Fruit fly (Drosophila melanogaster) whole organism, larva: ENCODE results near the gene CG33060.

Source experiments
- noc ChIP-seq: fragments of 200-800 bp; sonication (Bioruptor generic); optimal IDR thresholded peaks from 3 replicates; lab custom pipeline; 2019; ENCODE audit warnings: missing biosample characterization, mild to moderate bottlenecking, missing genetic modification characterization, moderate library complexity

Gene CG33060

dm6 chr3L:16309972-16310371 is 20.9 kb upstream of the CG33060 start:
- TF ChIP-seq noc, result peak; percentile 61

- no peak for TF ChIP-seq noc
Observed at dm6 chr3L:16313985-16314384, 16.9 kb upstream of the CG33060 start, which contains the start of gene CG13062. Gene CG13062 (plus strand): TSS chr3L:16314285.

DNA sequence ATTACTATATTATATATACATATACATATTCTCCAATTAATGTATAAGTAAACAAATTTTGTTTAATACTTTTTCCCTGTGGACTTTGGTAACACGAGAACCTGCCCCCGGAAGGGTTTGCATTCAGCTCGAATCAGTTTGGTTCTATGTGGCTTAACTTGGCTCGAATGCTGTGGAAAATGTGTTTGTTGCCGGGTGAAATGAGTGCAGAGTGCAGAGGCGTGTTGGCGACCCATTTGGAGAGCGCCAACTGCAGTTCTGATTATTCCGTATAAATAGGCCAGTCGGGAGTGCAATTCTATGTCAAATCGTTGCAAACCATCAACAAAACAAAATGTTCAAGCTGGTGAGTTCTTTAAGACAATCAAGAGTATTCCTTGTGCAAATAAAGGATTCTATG is 13.1 kb upstream of the CG33060 start, which contains the start of gene Nplp3:
Gene Nplp3 (plus strand): TSS at position 301 of the 400 bp plus-strand sequence.
- no peak for TF ChIP-seq noc

DNA sequence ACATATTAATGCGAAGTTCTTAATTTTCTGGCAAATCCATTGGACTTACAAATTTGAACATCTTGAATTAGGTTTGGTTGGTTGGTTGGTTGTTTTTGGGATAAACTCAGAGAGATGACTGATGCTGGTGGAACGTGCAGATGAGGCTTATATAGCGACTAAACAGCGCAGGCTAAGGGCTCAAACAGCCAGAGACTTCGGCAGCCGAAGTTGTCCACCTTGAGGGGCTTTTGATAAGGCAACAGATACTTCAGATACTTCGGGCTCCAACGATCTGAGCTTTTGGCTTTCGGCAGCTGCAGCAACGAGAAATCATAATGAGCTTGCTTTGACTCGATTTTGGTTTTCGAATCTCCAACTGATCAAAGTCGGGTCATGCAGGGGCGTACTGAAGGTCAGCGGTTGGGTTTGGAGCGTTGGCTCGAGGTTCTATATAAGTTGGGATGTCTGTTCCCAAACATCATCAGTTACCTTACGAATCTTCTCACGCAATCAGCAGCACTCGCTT is 11.4 kb upstream of the CG33060 start, which contains the start of the genes CG13041 and CG13060:
Gene CG13041 (minus strand): TSS at position 128 of the 508 bp plus-strand sequence.
Gene CG13060 (plus strand): TSS at position 458 of the 508 bp plus-strand sequence.
- no peak for TF ChIP-seq noc

DNA sequence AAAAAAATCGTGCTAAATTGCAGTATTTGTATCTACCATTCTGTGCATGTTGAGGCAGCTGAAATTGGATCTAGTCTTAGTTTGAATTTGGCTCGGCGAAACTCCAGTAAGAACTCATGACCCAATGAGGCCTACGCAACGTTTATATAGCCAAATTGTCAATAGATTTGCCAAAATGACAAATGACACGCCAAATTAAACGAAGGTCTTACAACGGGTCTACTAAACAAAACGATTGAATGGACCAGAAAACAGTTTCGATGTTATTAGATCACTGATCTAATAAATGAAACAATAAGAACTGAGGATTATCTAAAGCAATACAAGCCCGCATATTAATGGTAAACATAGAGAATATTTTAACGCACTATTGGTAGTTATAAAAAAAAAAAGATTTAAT is 9.7 kb upstream of the CG33060 start, which contains the start of gene CG42718:
Gene CG42718 (minus strand): TSS at position 101 of the 400 bp plus-strand sequence.
- no peak for TF ChIP-seq noc

dm6 chr3L:16323372-16323771 is 7.5 kb upstream of the CG33060 start, which contains the start of gene CG13059:
Gene CG13059 (plus strand): TSS chr3L:16323672.
- no peak for TF ChIP-seq noc

- no peak for TF ChIP-seq noc
Observed at dm6 chr3L:16326657-16327056, 4.2 kb upstream of the CG33060 start, which contains the start of the genes CG13040 and CG13039. Gene CG13040 (minus strand): TSS chr3L:16326757. Gene CG13039 (minus strand): TSS chr3L:16326762.

- TF ChIP-seq noc, result no peak
Observed at dm6 chr3L:16327776-16328175, 3.1 kb upstream of the CG33060 start, which contains the start of gene CG13038. Gene CG13038 (minus strand): TSS chr3L:16327893.

DNA sequence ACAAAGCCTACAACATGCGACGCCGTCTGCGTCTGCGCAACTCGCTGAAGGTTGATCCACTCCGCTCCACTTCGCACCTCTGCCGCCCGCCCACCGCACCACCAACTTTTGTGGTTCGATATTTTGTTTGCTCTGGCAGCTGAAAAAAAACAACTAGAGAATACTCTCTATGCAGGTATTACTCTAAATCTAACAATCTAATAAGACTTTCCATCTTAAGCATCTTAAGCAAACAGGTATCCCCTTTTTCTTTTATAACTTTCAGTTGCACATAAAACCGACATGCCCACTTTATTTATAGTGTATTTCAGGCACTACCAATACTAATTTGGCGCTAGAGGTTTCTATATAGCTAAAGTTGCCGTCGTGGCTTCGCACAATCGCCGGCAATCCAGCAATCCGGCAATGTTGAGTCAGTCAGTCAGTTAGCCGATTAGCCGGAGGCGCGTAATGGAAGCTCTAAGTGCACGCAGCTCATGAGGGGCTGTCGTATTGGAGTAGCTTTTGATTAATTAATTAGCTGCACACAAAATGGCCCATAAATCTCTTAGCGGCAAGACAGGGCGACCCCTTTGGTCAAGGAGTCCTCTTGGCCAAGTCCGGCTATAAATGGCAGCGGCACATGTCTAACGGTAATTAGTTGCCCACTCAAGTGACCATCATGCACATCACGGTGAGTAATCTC is 2.5 kb upstream of the CG33060 start, which contains the start of gene CG13058:
Gene CG13058 (plus strand): TSS at position 635 of the 685 bp plus-strand sequence.
- TF ChIP-seq noc, result peak; percentile 75

dm6 chr3L:16329495-16329894 is 1.3 kb upstream of the CG33060 start, which contains the start of gene CG33061:
Gene CG33061 (plus strand): TSS chr3L:16329795.
- no peak for TF ChIP-seq noc

DNA sequence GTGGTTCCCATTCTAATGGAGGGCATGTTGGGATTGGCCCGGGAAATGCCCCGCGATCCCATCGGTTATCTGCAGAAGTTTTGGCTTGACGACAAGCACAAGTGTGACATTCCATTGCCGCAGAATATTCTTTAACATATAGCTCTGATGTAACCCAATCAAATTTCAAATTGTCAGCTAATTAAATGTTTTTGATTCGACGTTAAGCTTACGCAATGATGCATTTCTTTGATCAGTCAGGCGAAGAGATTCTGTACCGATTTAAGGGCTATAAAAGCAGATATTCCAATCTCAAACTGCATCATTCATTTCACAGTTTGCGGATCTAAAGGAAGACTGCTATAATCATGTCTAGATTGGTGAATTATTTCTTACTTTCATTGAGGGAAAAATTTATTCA is 793 bp downstream of the CG33060 start, which contains the start of gene retinin:
Gene retinin (plus strand): TSS at position 301 of the 400 bp plus-strand sequence.
- TF ChIP-seq noc, result no peak

DNA sequence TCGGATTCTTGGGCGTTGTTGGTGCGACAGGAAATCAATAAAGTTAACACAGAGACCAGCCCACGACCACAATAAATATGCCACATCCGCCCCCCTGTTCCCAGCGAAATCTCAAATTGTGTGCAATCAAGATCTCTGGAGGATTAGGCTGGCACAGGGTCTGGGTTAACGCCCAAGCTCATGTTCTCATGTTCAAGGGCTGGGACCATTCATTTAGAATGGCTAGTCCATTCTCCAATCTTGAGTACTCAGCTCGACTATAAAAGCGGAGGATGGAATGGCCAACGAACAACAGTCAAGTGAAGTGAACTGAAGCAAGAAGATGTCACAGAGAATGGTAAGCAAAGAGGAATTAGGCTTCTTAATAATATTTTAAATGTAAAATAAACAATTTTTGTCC is 2.2 kb downstream of the CG33060 start, which contains the start of gene CG13056:
Gene CG13056 (plus strand): TSS at position 301 of the 400 bp plus-strand sequence.
- TF ChIP-seq noc, result no peak

DNA sequence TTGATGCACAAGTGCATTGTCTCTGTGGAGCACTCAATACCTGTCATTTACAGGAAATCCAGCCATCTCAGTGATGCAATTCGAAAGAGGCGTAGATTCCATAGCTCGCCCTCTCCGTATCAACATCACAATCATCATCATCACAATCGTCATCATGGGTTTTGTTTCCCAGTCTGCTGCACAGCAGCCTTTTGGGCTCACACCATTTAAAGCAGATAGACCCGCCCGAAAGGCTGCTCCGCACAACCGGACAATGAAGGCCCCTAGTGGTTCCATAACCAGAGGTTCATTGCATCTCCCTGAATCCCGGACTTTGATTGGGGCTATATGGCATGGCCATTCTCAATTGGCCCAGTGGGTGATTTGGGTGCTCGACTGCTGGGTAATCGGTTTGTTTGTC is 4.0 kb downstream of the CG33060 start:
- no peak for TF ChIP-seq noc

- no peak for TF ChIP-seq noc
Observed at dm6 chr3L:16337739-16338138, 6.9 kb downstream of the CG33060 start.

DNA sequence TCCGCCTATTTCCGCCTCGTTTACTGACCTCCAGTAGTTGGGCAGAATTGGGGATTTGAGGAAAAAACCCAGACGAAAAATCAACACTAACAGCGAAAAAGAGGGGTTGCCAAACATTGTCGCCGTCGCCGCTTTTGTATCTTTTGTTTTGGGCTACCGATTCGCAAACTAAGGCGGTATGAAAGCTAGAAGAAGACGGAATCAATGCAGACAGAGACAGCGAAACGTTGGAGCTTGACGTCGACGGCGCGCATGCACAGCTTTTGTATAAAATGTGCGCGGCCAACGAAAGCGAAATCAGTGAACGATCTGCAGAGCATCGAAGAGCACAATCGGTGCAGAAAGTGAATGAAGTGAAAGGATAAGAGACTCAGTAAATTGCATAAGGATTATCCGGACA is 7.9 kb downstream of the CG33060 start, which contains the start of gene CG4998:
Gene CG4998 (plus strand): TSS at position 301 of the 400 bp plus-strand sequence.
- no peak for TF ChIP-seq noc

DNA sequence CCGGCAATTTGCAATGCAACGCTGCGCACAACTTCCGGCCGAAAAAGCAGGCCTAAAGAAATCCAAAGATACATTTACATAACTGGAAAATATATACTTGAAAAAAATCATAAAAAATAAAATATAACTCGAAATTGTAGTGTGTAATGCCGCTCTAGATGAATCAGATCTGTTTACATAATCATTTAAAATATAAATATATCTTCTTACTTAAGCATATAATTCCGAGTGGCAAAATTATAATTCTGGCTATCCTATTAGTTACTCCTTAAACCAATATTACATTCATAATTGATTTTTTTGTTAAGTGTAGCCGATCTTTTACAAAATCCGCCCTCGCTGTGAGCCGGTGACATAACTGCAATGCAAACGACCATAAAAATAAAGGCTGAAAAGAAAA is 8.6 kb downstream of the CG33060 start:
- no peak for TF ChIP-seq noc

DNA sequence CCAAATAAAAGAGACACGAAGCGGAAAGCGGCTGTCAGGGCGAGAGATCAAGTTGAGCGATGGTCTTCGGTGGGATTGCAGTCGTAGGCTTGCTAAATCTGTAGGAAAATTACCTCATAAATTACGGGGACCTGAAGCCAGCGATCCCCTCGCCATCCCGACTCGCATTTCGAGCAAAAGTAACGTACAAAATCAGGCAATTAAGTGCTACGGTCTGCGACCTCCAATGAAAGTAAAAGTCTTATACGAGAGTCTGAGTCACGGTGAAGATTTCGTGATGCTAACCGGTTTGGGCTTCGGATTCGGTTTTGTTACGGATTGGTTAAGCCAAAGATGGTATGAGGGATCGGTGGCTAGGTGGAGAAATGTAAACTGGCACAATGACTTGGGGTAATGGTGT is 9.0 kb downstream of the CG33060 start:
- TF ChIP-seq noc, result no peak
